Fruit fly (Drosophila melanogaster) whole organism, embryonic: ENCODE results near the gene CG6465.

Experiments
- Adf1 ChIP-seq: fragments of 200-800 bp; sonication (Bioruptor generic); IDR thresholded peaks from 2 replicates; pipeline ENCODE4 v1.3.6; 2022; ENCODE audit warnings: missing biosample characterization, missing genetic modification characterization
- Atf-2 ChIP-seq: fragments of 200-800 bp; sonication (Bioruptor generic); optimal IDR thresholded peaks from 2 replicates; lab custom pipeline; 2016; ENCODE audit warnings: missing biosample characterization, missing genetic modification characterization
- BtbVII ChIP-seq: fragments of 200-800 bp; sonication (Bioruptor generic); optimal IDR thresholded peaks from 3 replicates; lab custom pipeline; 2017; ENCODE audit warnings: missing biosample characterization, mild to moderate bottlenecking, missing genetic modification characterization
- CG11247 ChIP-seq: fragments of 200-800 bp; sonication (Bioruptor generic); IDR thresholded peaks from 2 replicates; pipeline ENCODE4 v1.3.6; 2022; ENCODE audit warnings: missing biosample characterization, missing genetic modification characterization
- CG12299 ChIP-seq: fragments of 200-800 bp; sonication (Bioruptor generic); optimal IDR thresholded peaks from 2 replicates; lab custom pipeline; 2018; ENCODE audit warnings: missing biosample characterization, mild to moderate bottlenecking, missing genetic modification characterization
- CG14050 ChIP-seq: fragments of 200-800 bp; sonication (Bioruptor generic); IDR thresholded peaks from 3 replicates; pipeline ENCODE4 v1.3.6; 2022; ENCODE audit warnings: missing biosample characterization, missing genetic modification characterization
- CG15073 ChIP-seq: fragments of 200-800 bp; sonication (Bioruptor generic); optimal IDR thresholded peaks from 2 replicates; lab custom pipeline; 2016; ENCODE audit warnings: missing biosample characterization, missing genetic modification characterization
- CG15601 ChIP-seq: fragments of 200-800 bp; sonication (Bioruptor generic); optimal IDR thresholded peaks from 3 replicates; lab custom pipeline; 2019; ENCODE audit warnings: missing biosample characterization, mild to moderate bottlenecking, missing genetic modification characterization, moderate library complexity
- CG16815 ChIP-seq: fragments of 200-800 bp; sonication (Bioruptor generic); optimal IDR thresholded peaks from 3 replicates; lab custom pipeline; 2017; ENCODE audit warnings: missing biosample characterization, mild to moderate bottlenecking, missing genetic modification characterization
- CG17359 ChIP-seq: fragments of 200-800 bp; sonication (Bioruptor generic); optimal IDR thresholded peaks from 3 replicates; lab custom pipeline; 2018; ENCODE audit warnings: missing biosample characterization, mild to moderate bottlenecking, missing genetic modification characterization, moderate library complexity
- CG18764 ChIP-seq: fragments of 200-800 bp; sonication (Bioruptor generic); optimal IDR thresholded peaks from 3 replicates; lab custom pipeline; 2016; ENCODE audit warnings: missing biosample characterization, missing genetic modification characterization
- CG2889 ChIP-seq: fragments of 200-800 bp; sonication (Bioruptor generic); IDR thresholded peaks from 3 replicates; pipeline ENCODE4 v1.3.6; 2022; ENCODE audit warnings: missing biosample characterization, missing genetic modification characterization
- CG31365 ChIP-seq: fragments of 200-800 bp; sonication (Bioruptor generic); optimal IDR thresholded peaks from 2 replicates; lab custom pipeline; 2018; ENCODE audit warnings: missing biosample characterization, mild to moderate bottlenecking, missing genetic modification characterization
- CG3847 ChIP-seq: fragments of 200-800 bp; sonication (Bioruptor generic); IDR thresholded peaks from 2 replicates; pipeline ENCODE4 v1.3.6; 2022; ENCODE audit warnings: missing biosample characterization, missing genetic modification characterization
- CG5953 ChIP-seq: fragments of 200-800 bp; sonication (Bioruptor generic); IDR thresholded peaks from 2 replicates; pipeline ENCODE4 v1.3.6; 2022; ENCODE audit warnings: missing biosample characterization, missing genetic modification characterization
- CG7745 ChIP-seq: fragments of 200-800 bp; sonication (Bioruptor generic); optimal IDR thresholded peaks from 2 replicates; lab custom pipeline; 2018; ENCODE audit warnings: missing biosample characterization, mild to moderate bottlenecking, missing genetic modification characterization, moderate library complexity
- CG7928 ChIP-seq: fragments of 200-800 bp; sonication (Bioruptor generic); optimal IDR thresholded peaks from 2 replicates; lab custom pipeline; 2017; ENCODE audit warnings: missing biosample characterization, mild to moderate bottlenecking, missing genetic modification characterization
- CG7987 ChIP-seq: fragments of 200-800 bp; sonication (Bioruptor generic); optimal IDR thresholded peaks from 2 replicates; lab custom pipeline; 2018; ENCODE audit warnings: missing biosample characterization, mild to moderate bottlenecking, missing genetic modification characterization, moderate library complexity
- CG8281 ChIP-seq: fragments of 200-800 bp; sonication (Bioruptor generic); optimal IDR thresholded peaks from 2 replicates; lab custom pipeline; 2018; ENCODE audit warnings: missing biosample characterization, mild to moderate bottlenecking, missing genetic modification characterization, moderate library complexity
- CG9215 ChIP-seq: fragments of 200-800 bp; sonication (Bioruptor generic); IDR thresholded peaks from 2 replicates; pipeline ENCODE4 v1.3.6; 2022; ENCODE audit warnings: missing biosample characterization, missing genetic modification characterization
- CG9437 ChIP-seq: fragments of 200-800 bp; sonication (Bioruptor generic); optimal IDR thresholded peaks from 2 replicates; lab custom pipeline; 2018; ENCODE audit warnings: missing biosample characterization, mild to moderate bottlenecking, missing genetic modification characterization
- CG9932 ChIP-seq: fragments of 200-800 bp; sonication (Bioruptor generic); IDR thresholded peaks from 2 replicates; pipeline ENCODE4 v1.3.6; 2022; ENCODE audit warnings: missing biosample characterization, missing genetic modification characterization
- Doc2 ChIP-seq: fragments of 200-800 bp; sonication (Bioruptor generic); IDR thresholded peaks from 2 replicates; pipeline ENCODE4 v1.3.6; 2022; ENCODE audit warnings: missing biosample characterization, missing genetic modification characterization
- ERR ChIP-seq: fragments of 200-800 bp; sonication (Bioruptor generic); optimal IDR thresholded peaks from 2 replicates; lab custom pipeline; 2016; ENCODE audit warnings: missing biosample characterization, missing genetic modification characterization
- Fer3 ChIP-seq: fragments of 200-800 bp; sonication (Bioruptor generic); optimal IDR thresholded peaks from 2 replicates; lab custom pipeline; 2018; ENCODE audit warnings: missing biosample characterization, mild to moderate bottlenecking, missing genetic modification characterization, moderate library complexity
- Gug ChIP-seq: fragments of 200-800 bp; sonication (Bioruptor generic); IDR thresholded peaks from 4 replicates; pipeline ENCODE4 v1.3.6; 2022; ENCODE audit warnings: missing biosample characterization, missing genetic modification characterization
- HLHmδ ChIP-seq: fragments of 200-800 bp; sonication (Bioruptor generic); optimal IDR thresholded peaks from 2 replicates; lab custom pipeline; 2018; ENCODE audit warnings: missing biosample characterization, mild to moderate bottlenecking, missing genetic modification characterization, moderate library complexity
- Lpt ChIP-seq: fragments of >200 bp; optimal IDR thresholded peaks from 2 replicates; lab custom pipeline; 2018; ENCODE audit warnings: missing biosample characterization, missing genetic modification characterization
- NC2β ChIP-seq: fragments of 200-800 bp; sonication (Bioruptor generic); optimal IDR thresholded peaks from 2 replicates; lab custom pipeline; 2016; ENCODE audit warnings: missing biosample characterization, missing genetic modification characterization
- Rfx ChIP-seq: fragments of 200-800 bp; sonication (Bioruptor generic); IDR thresholded peaks from 2 replicates; pipeline ENCODE4 v1.3.6; 2022; ENCODE audit warnings: missing biosample characterization, missing genetic modification characterization
- Side ChIP-seq: fragments of 200-800 bp; sonication (Bioruptor generic); optimal IDR thresholded peaks from 2 replicates; lab custom pipeline; 2016; ENCODE audit warnings: missing biosample characterization, missing genetic modification characterization
- Sox100B ChIP-seq: fragments of 200-800 bp; sonication (Bioruptor generic); optimal IDR thresholded peaks from 3 replicates; lab custom pipeline; 2018; ENCODE audit warnings: missing biosample characterization, mild to moderate bottlenecking, missing genetic modification characterization
- TFAM ChIP-seq: fragments of 200-800 bp; sonication (Bioruptor generic); optimal IDR thresholded peaks from 2 replicates; lab custom pipeline; 2017; ENCODE audit warnings: missing biosample characterization, missing genetic modification characterization, inconsistent platforms
- ato ChIP-seq: fragments of 200-800 bp; sonication (Bioruptor generic); IDR thresholded peaks from 2 replicates; pipeline ENCODE4 v1.3.6; 2022; ENCODE audit warnings: missing biosample characterization, missing genetic modification characterization; ENCODE audit not compliant: partially characterized antibody
- cato ChIP-seq: fragments of 200-800 bp; sonication (Bioruptor generic); optimal IDR thresholded peaks from 2 replicates; lab custom pipeline; 2016; ENCODE audit warnings: missing biosample characterization, missing genetic modification characterization, borderline replicate concordance
- dati ChIP-seq: fragments of 200-800 bp; sonication (Bioruptor generic); IDR thresholded peaks from 2 replicates; pipeline ENCODE4 v1.3.6; 2022; ENCODE audit warnings: missing biosample characterization, missing genetic modification characterization
- en ChIP-seq: fragments of 200-800 bp; sonication (Bioruptor generic); optimal IDR thresholded peaks from 2 replicates; lab custom pipeline; 2016; ENCODE audit warnings: missing biosample characterization, missing genetic modification characterization
- fd96Cb ChIP-seq: fragments of 200-800 bp; sonication (Bioruptor generic); optimal IDR thresholded peaks from 2 replicates; lab custom pipeline; 2018; ENCODE audit warnings: missing biosample characterization, mild to moderate bottlenecking, missing genetic modification characterization, moderate library complexity
- h ChIP-seq: fragments of >200 bp; optimal IDR thresholded peaks from 2 replicates; lab custom pipeline; 2017
- ham ChIP-seq: fragments of 200-800 bp; sonication (Bioruptor generic); IDR thresholded peaks from 2 replicates; pipeline ENCODE4 v1.3.6; 2022; ENCODE audit warnings: missing biosample characterization, missing genetic modification characterization
- kay ChIP-seq: fragments of 200-800 bp; sonication (Bioruptor generic); optimal IDR thresholded peaks from 2 replicates; lab custom pipeline; 2016; ENCODE audit warnings: missing biosample characterization, missing genetic modification characterization
- lab ChIP-seq: fragments of 200-800 bp; sonication (Bioruptor generic); optimal IDR thresholded peaks from 3 replicates; lab custom pipeline; 2017; ENCODE audit warnings: missing biosample characterization, missing genetic modification characterization, mild to moderate bottlenecking, moderate library complexity, missing genetic modification reagents
- lov ChIP-seq, 2 experiments: fragments of 200-800 bp in 1 of 2; fragments of >200 bp in 1 of 2; sonication (Bioruptor generic) in 1 of 2; IDR thresholded peaks in 1 of 2; optimal IDR thresholded peaks in 1 of 2; 2 replicates in 1 of 2; 3 replicates in 1 of 2; pipeline versions ENCODE4 v1.3.6 to Lab custom; 2017 to 2022; ENCODE audit warnings: missing biosample characterization in 1 of 2, missing genetic modification characterization in 1 of 2
- nom ChIP-seq: fragments of 200-800 bp; sonication (Bioruptor generic); optimal IDR thresholded peaks from 2 replicates; lab custom pipeline; 2017; ENCODE audit warnings: missing biosample characterization, missing genetic modification characterization, mild to moderate bottlenecking, moderate library complexity, missing genetic modification reagents
- pita ChIP-seq: fragments of 200-800 bp; sonication (Bioruptor generic); optimal IDR thresholded peaks from 2 replicates; lab custom pipeline; 2017; ENCODE audit warnings: missing biosample characterization, mild to moderate bottlenecking, missing genetic modification characterization
- pum ChIP-seq: fragments of 200-800 bp; sonication (Bioruptor generic); optimal IDR thresholded peaks from 2 replicates; lab custom pipeline; 2016; ENCODE audit warnings: missing biosample characterization, missing genetic modification characterization
- rib ChIP-seq: fragments of 200-800 bp; sonication (Bioruptor generic); IDR thresholded peaks from 2 replicates; pipeline ENCODE4 v1.3.6; 2022; ENCODE audit warnings: missing biosample characterization, missing genetic modification characterization
- sqz ChIP-seq: fragments of 200-800 bp; sonication (Bioruptor generic); optimal IDR thresholded peaks from 3 replicates; lab custom pipeline; 2018; ENCODE audit warnings: missing biosample characterization, mild to moderate bottlenecking, missing genetic modification characterization
- stwl ChIP-seq: fragments of 200-800 bp; sonication (Bioruptor generic); optimal IDR thresholded peaks from 3 replicates; lab custom pipeline; 2018; ENCODE audit warnings: missing biosample characterization, mild to moderate bottlenecking, missing genetic modification characterization, moderate library complexity
- usp ChIP-seq: fragments of >200 bp; optimal IDR thresholded peaks from 2 replicates; lab custom pipeline; 2017; ENCODE audit warnings: missing biosample characterization, missing genetic modification characterization
- zen2 ChIP-seq: fragments of 200-800 bp; sonication (Bioruptor generic); IDR thresholded peaks from 3 replicates; pipeline ENCODE4 v1.3.6; 2022; ENCODE audit warnings: missing biosample characterization, missing genetic modification characterization; ENCODE audit not compliant: partially characterized antibody

CG6465 gene

DNA sequence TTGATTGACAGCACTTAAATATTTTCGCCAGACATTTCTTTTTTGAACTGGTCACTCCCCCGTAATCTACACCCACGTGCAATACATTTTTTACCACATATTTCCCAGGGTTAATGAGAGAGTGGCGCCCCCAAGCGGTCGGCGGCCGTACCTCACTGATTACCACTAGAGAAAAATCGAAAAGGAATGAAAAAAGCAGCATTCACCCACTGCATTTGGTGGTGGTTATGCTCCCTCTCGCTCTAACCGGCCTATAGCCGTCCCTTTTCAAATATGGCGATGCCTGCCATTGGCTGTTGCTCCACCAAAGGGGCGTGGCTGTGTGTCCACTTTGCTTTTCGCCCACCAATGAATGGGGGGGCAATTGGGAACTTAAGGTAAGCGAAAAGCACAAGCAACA, 12.1 kb downstream of the CG6465 start (continued):
- TF ChIP-seq cato = no peak
- TF ChIP-seq CG7928 = no peak
- peak; percentile 60 for TF ChIP-seq CG7987 (GFP tag; lab: Kevin White, UChicago)
- no peak for TF ChIP-seq ERR (GFP tag; lab: Kevin White, UChicago)
- TF ChIP-seq CG9932 (GFP tag; lab: Robert Waterston, UW) = no peak
- peak; percentile 66 for TF ChIP-seq lab (GFP tag; lab: Kevin White, UChicago)
- TF ChIP-seq CG17359 (tag; lab: Kevin White, UChicago) = peak; percentile 53
- peak; percentile 20 for TF ChIP-seq pum (GFP tag; lab: Kevin White, UChicago)
- TF ChIP-seq Sox100B = peak; percentile 45
- no peak for TF ChIP-seq usp (GFP tag; lab: Kevin White, UChicago)
- TF ChIP-seq Lpt (GFP tag; lab: Kevin White, UChicago) = peak; percentile 64
- TF ChIP-seq BtbVII (GFP tag; lab: Kevin White, UChicago) = peak; percentile 72
- TF ChIP-seq CG31365 (tag; lab: Kevin White, UChicago) = no peak
- peak; percentile 23 for TF ChIP-seq CG9437 (GFP tag; lab: Kevin White, UChicago)
- TF ChIP-seq Doc2 (GFP tag; lab: Robert Waterston, UW) = no peak
- TF ChIP-seq Fer3 (tag; lab: Kevin White, UChicago) = no peak
- no peak for TF ChIP-seq Gug
- TF ChIP-seq en (GFP tag; lab: Kevin White, UChicago) = peak; percentile 38
- peak; percentile 71 for TF ChIP-seq h (lab: Kevin White, UChicago)
- peak; percentile 61 for TF ChIP-seq stwl (tag; lab: Kevin White, UChicago)
- TF ChIP-seq CG2889 = no peak
- TF ChIP-seq CG11247 (GFP tag; lab: Robert Waterston, UW) = no peak
- peak; percentile 85 for TF ChIP-seq HLHmδ
- peak; percentile 13; the same call in 1 of the 2 replicates for TF ChIP-seq ato (GFP tag; lab: Robert Waterston, UW)
- TF ChIP-seq CG15601 (tag; lab: Kevin White, UChicago) = peak; percentile 63
- TF ChIP-seq CG8281 = peak; percentile 24
- TF ChIP-seq Adf1 = peak; percentile 43; the same call in 1 of the 2 replicates
- no peak for TF ChIP-seq CG9215 (GFP tag; lab: Robert Waterston, UW)
- peak; percentile 69 for TF ChIP-seq Side (GFP tag; lab: Kevin White, UChicago)
- peak; percentile 53 for TF ChIP-seq nom (GFP tag; lab: Kevin White, UChicago)
- peak; percentile 55; the same call in 1 of the 2 replicates for TF ChIP-seq Rfx (GFP tag; lab: Robert Waterston, UW)
- TF ChIP-seq Atf-2 (GFP tag; lab: Kevin White, UChicago) = no peak
- TF ChIP-seq CG5953 (GFP tag; lab: Robert Waterston, UW) = peak; percentile 49
- TF ChIP-seq CG12299 = no peak
- no peak for TF ChIP-seq zen2
- peak; percentile 4 for TF ChIP-seq fd96Cb (tag; lab: Kevin White, UChicago)
- no peak for TF ChIP-seq dati
- no peak for TF ChIP-seq CG15073 (GFP tag; lab: Kevin White, UChicago)
- TF ChIP-seq ham (GFP tag; lab: Robert Waterston, UW) = no peak
- 0 out of 2 replicates have a peak, but pooled peaks have one; percentile 57 for TF ChIP-seq rib (GFP tag; lab: Robert Waterston, UW)
- peak; percentile 16 for TF ChIP-seq TFAM (GFP tag; lab: Kevin White, UChicago)
- TF ChIP-seq CG3847 (GFP tag; lab: Robert Waterston, UW) = peak; percentile 50
- TF ChIP-seq lov (optimal IDR thresholded peaks at IDR 0.05; lab: Kevin White, UChicago) = no peak
- TF ChIP-seq lov (GFP tag; IDR thresholded peaks at IDR 0.05; lab: Robert Waterston, UW) = peak; percentile 89; the same call in 2 of the 3 replicates
- peak; percentile 3 for TF ChIP-seq NC2β (GFP tag; lab: Kevin White, UChicago)
- peak; percentile 20 for TF ChIP-seq CG18764 (GFP tag; lab: Kevin White, UChicago)
- TF ChIP-seq CG16815 (GFP tag; lab: Kevin White, UChicago) = no peak
- TF ChIP-seq sqz (GFP tag; lab: Kevin White, UChicago) = peak; percentile 89
- no peak for TF ChIP-seq kay (GFP tag; lab: Kevin White, UChicago)
- TF ChIP-seq CG7745 (tag; lab: Kevin White, UChicago) = no peak
- no peak for TF ChIP-seq pita (GFP tag; lab: Kevin White, UChicago)
- TF ChIP-seq CG14050 (GFP tag; lab: Robert Waterston, UW) = no peak
